Fruit fly (Drosophila melanogaster) whole organism, prepupa: ENCODE data around the gene CG43707.

Experiments used
- Blimp-1 ChIP-seq: fragments of 200-800 bp; sonication (Bioruptor generic); optimal IDR thresholded peaks from 3 replicates; lab custom pipeline; 2017; ENCODE audit warnings: missing biosample characterization, missing genetic modification characterization, mild to moderate bottlenecking, moderate library complexity, missing genetic modification reagents
- CG10669 ChIP-seq: fragments of 200-800 bp; sonication (Bioruptor generic); optimal IDR thresholded peaks from 3 replicates; lab custom pipeline; 2018; ENCODE audit warnings: missing biosample characterization, mild to moderate bottlenecking, missing genetic modification characterization, moderate library complexity
- CG11294 ChIP-seq: fragments of 200-800 bp; sonication (Bioruptor generic); IDR thresholded peaks from 2 replicates; pipeline ENCODE4 v1.3.6; 2022; ENCODE audit warnings: missing biosample characterization, missing genetic modification characterization
- CG6276 ChIP-seq: fragments of 200-800 bp; sonication (Bioruptor generic); optimal IDR thresholded peaks from 2 replicates; lab custom pipeline; 2017; ENCODE audit warnings: missing biosample characterization, mild to moderate bottlenecking, missing genetic modification characterization
- Hr39 ChIP-seq: fragments of 200-800 bp; sonication (Bioruptor generic); optimal IDR thresholded peaks from 2 replicates; lab custom pipeline; 2016; ENCODE audit warnings: missing biosample characterization, missing genetic modification characterization
- Met ChIP-seq: fragments of 200-800 bp; sonication (Bioruptor generic); optimal IDR thresholded peaks from 3 replicates; lab custom pipeline; 2016; ENCODE audit warnings: missing biosample characterization, missing genetic modification characterization
- OdsH ChIP-seq: fragments of 200-800 bp; sonication (Bioruptor generic); optimal IDR thresholded peaks from 3 replicates; lab custom pipeline; 2016; ENCODE audit warnings: missing biosample characterization, missing genetic modification characterization
- Sox102F ChIP-seq: fragments of 200-800 bp; sonication (Bioruptor generic); optimal IDR thresholded peaks from 2 replicates; lab custom pipeline; 2016; ENCODE audit warnings: missing biosample characterization, mild to moderate bottlenecking, missing genetic modification characterization
- cyc ChIP-seq: fragments of 200-800 bp; sonication (Bioruptor generic); optimal IDR thresholded peaks from 3 replicates; lab custom pipeline; 2016; ENCODE audit warnings: missing biosample characterization, missing genetic modification characterization
- dac ChIP-seq: fragments of 200-800 bp; sonication (Bioruptor generic); optimal IDR thresholded peaks from 2 replicates; lab custom pipeline; 2017; ENCODE audit warnings: missing biosample characterization, mild to moderate bottlenecking, missing genetic modification characterization
- eg ChIP-seq: fragments of 200-800 bp; sonication (Bioruptor generic); IDR thresholded peaks from 3 replicates; pipeline ENCODE4 v1.3.6; 2022; ENCODE audit warnings: missing biosample characterization, missing genetic modification characterization
- fd85E ChIP-seq: fragments of 200-800 bp; sonication (Bioruptor generic); optimal IDR thresholded peaks from 3 replicates; lab custom pipeline; 2016; ENCODE audit warnings: missing biosample characterization, missing genetic modification characterization
- net ChIP-seq: fragments of 200-800 bp; sonication (Bioruptor generic); optimal IDR thresholded peaks from 3 replicates; lab custom pipeline; 2016; ENCODE audit warnings: missing biosample characterization, missing genetic modification characterization
- pdm3 ChIP-seq: fragments of 200-800 bp; sonication (Bioruptor generic); optimal IDR thresholded peaks from 3 replicates; lab custom pipeline; 2016; ENCODE audit warnings: missing biosample characterization, missing genetic modification characterization

CG43707 gene

dm6 chr2L:3818903-3819302 lies 61.8 kb downstream of the CG43707 start:
- TF ChIP-seq eg (GFP tag; lab: Robert Waterston, UW), result no peak
- TF ChIP-seq CG10669 (GFP tag; lab: Kevin White, UChicago), result no peak
- no peak for TF ChIP-seq Hr39 (GFP tag; lab: Kevin White, UChicago)
- no peak for TF ChIP-seq Met (GFP tag; lab: Kevin White, UChicago)
- no peak for TF ChIP-seq OdsH (GFP tag; lab: Kevin White, UChicago)
- TF ChIP-seq dac (GFP tag; lab: Kevin White, UChicago), result no peak
- TF ChIP-seq cyc (GFP tag; lab: Kevin White, UChicago), result no peak
- no peak for TF ChIP-seq pdm3 (GFP tag; lab: Kevin White, UChicago)
- no peak for TF ChIP-seq CG6276
- no peak for TF ChIP-seq Sox102F (GFP tag; lab: Kevin White, UChicago)
- TF ChIP-seq Blimp-1 (GFP tag; lab: Kevin White, UChicago), result no peak
- TF ChIP-seq net (GFP tag; lab: Kevin White, UChicago), result no peak
- no peak for TF ChIP-seq fd85E (GFP tag; lab: Kevin White, UChicago)
- TF ChIP-seq CG11294 (GFP tag; lab: Robert Waterston, UW), result no peak
